Worm (Caenorhabditis elegans): ENCODE results near the gene C25E10.10.

ce11 chrV:9084252-9084651 is 28.1 kb upstream of the C25E10.10 start:
- TF ChIP-seq pat-9 (tag; optimal IDR thresholded peaks at IDR 0.05) (no peak), ceh-48 (tag; optimal IDR thresholded peaks at IDR 0.05) (no peak), pros-1 (tag; optimal IDR thresholded peaks at IDR 0.05) (no peak)
